Fruit fly (Drosophila melanogaster) whole organism, embryonic: ENCODE data around the gene Socs36E.

Source experiments
- Antp ChIP-seq: fragments of 200-800 bp; sonication (Bioruptor generic); optimal IDR thresholded peaks from 3 replicates; lab custom pipeline; 2016; ENCODE audit warnings: missing biosample characterization, missing genetic modification characterization
- Atf6 ChIP-seq: fragments of 200-800 bp; sonication (Bioruptor generic); IDR thresholded peaks from 2 replicates; pipeline ENCODE4 v1.3.6; 2022; ENCODE audit warnings: missing biosample characterization, missing genetic modification characterization
- CG11456 ChIP-seq: fragments of 200-800 bp; sonication (Bioruptor generic); IDR thresholded peaks from 3 replicates; pipeline ENCODE4 v1.3.6; 2022; ENCODE audit warnings: missing biosample characterization, missing genetic modification characterization
- CG12659 ChIP-seq: fragments of 200-800 bp; sonication (Bioruptor generic); optimal IDR thresholded peaks from 3 replicates; lab custom pipeline; 2017; ENCODE audit warnings: mild to moderate bottlenecking, missing biosample characterization, missing genetic modification reagents, missing genetic modification characterization
- CG13287 ChIP-seq: fragments of 200-800 bp; sonication (Bioruptor generic); IDR thresholded peaks from 2 replicates; pipeline ENCODE4 v1.3.6; 2022; ENCODE audit warnings: missing biosample characterization, missing genetic modification characterization; ENCODE audit not compliant: partially characterized antibody
- CG14667 ChIP-seq: fragments of 200-800 bp; sonication (Bioruptor generic); IDR thresholded peaks from 2 replicates; pipeline ENCODE4 v1.3.6; 2022; ENCODE audit warnings: missing biosample characterization, missing genetic modification characterization
- CG14860 ChIP-seq: fragments of 200-800 bp; sonication (Bioruptor generic); IDR thresholded peaks from 3 replicates; pipeline ENCODE4 v1.3.6; 2022; ENCODE audit warnings: missing biosample characterization, missing genetic modification characterization; ENCODE audit not compliant: partially characterized antibody
- CG15479 ChIP-seq: fragments of 200-800 bp; sonication (Bioruptor generic); optimal IDR thresholded peaks from 3 replicates; lab custom pipeline; 2019; ENCODE audit warnings: missing biosample characterization, mild to moderate bottlenecking, missing genetic modification characterization, moderate library complexity
- CG1602 ChIP-seq: fragments of 200-800 bp; sonication (Bioruptor generic); optimal IDR thresholded peaks from 3 replicates; lab custom pipeline; 2016; ENCODE audit warnings: missing biosample characterization, missing genetic modification characterization
- CG16779 ChIP-seq: fragments of 200-800 bp; sonication (Bioruptor generic); IDR thresholded peaks from 2 replicates; pipeline ENCODE4 v1.3.6; 2022; ENCODE audit warnings: missing biosample characterization, missing genetic modification characterization
- CG18599 ChIP-seq: fragments of 200-800 bp; sonication (Bioruptor generic); optimal IDR thresholded peaks from 3 replicates; lab custom pipeline; 2017; ENCODE audit warnings: missing biosample characterization, missing genetic modification characterization, mild to moderate bottlenecking, moderate library complexity, missing genetic modification reagents
- CG2120 ChIP-seq: fragments of 200-800 bp; sonication (Bioruptor generic); optimal IDR thresholded peaks from 3 replicates; lab custom pipeline; 2016; ENCODE audit warnings: missing biosample characterization, missing genetic modification characterization
- CG2678 ChIP-seq: fragments of 200-800 bp; sonication (Bioruptor generic); optimal IDR thresholded peaks from 3 replicates; lab custom pipeline; 2019; ENCODE audit warnings: missing biosample characterization, mild to moderate bottlenecking, missing genetic modification characterization, moderate library complexity
- CG3407 ChIP-seq: fragments of 200-800 bp; sonication (Bioruptor generic); optimal IDR thresholded peaks from 2 replicates; lab custom pipeline; 2018; ENCODE audit warnings: missing biosample characterization, mild to moderate bottlenecking, missing genetic modification characterization
- CG4282 ChIP-seq: fragments of 200-800 bp; sonication (Bioruptor generic); optimal IDR thresholded peaks from 2 replicates; lab custom pipeline; 2016; ENCODE audit warnings: missing biosample characterization, missing genetic modification characterization
- CG4730 ChIP-seq: fragments of 200-800 bp; sonication (Bioruptor generic); IDR thresholded peaks from 2 replicates; pipeline ENCODE4 v1.3.6; 2022; ENCODE audit warnings: missing biosample characterization, missing genetic modification characterization
- CG4820 ChIP-seq: fragments of 200-800 bp; sonication (Bioruptor generic); optimal IDR thresholded peaks from 3 replicates; lab custom pipeline; 2016; ENCODE audit warnings: missing biosample characterization, missing genetic modification characterization
- CG6272 ChIP-seq: fragments of 200-800 bp; sonication (Bioruptor generic); IDR thresholded peaks from 2 replicates; pipeline ENCODE4 v1.3.6; 2022; ENCODE audit warnings: missing biosample characterization, missing genetic modification characterization
- CG6813 ChIP-seq: fragments of 200-800 bp; sonication (Bioruptor generic); optimal IDR thresholded peaks from 2 replicates; lab custom pipeline; 2017; ENCODE audit warnings: missing biosample characterization, missing genetic modification characterization, mild to moderate bottlenecking, moderate library complexity, missing genetic modification reagents
- CG8359 ChIP-seq: fragments of 200-800 bp; sonication (Bioruptor generic); optimal IDR thresholded peaks from 2 replicates; lab custom pipeline; 2017; ENCODE audit warnings: missing biosample characterization, mild to moderate bottlenecking, missing genetic modification characterization, borderline replicate concordance
- CG9797 ChIP-seq: fragments of 200-800 bp; sonication (Bioruptor generic); optimal IDR thresholded peaks from 3 replicates; lab custom pipeline; 2018; ENCODE audit warnings: missing biosample characterization, mild to moderate bottlenecking, missing genetic modification characterization
- CG9876 ChIP-seq: fragments of 200-800 bp; sonication (Bioruptor generic); optimal IDR thresholded peaks from 2 replicates; lab custom pipeline; 2016; ENCODE audit warnings: missing biosample characterization, missing genetic modification characterization
- E2f2 ChIP-seq: fragments of 200-800 bp; sonication (Bioruptor generic); IDR thresholded peaks from 2 replicates; pipeline ENCODE4 v1.3.6; 2022; ENCODE audit warnings: missing biosample characterization, missing genetic modification characterization
- GATAe ChIP-seq: fragments of 200-800 bp; sonication (Bioruptor generic); conservative IDR thresholded peaks from 2 replicates; pipeline ENCODE4 v1.3.6; 2022; ENCODE audit warnings: missing biosample characterization, missing genetic modification characterization
- Hey ChIP-seq: fragments of 200-800 bp; sonication (Bioruptor generic); optimal IDR thresholded peaks from 3 replicates; lab custom pipeline; 2018; ENCODE audit warnings: missing biosample characterization, mild to moderate bottlenecking, missing genetic modification characterization
- Lpt ChIP-seq: fragments of >200 bp; optimal IDR thresholded peaks from 2 replicates; lab custom pipeline; 2018; ENCODE audit warnings: missing biosample characterization, missing genetic modification characterization
- Nf-YC ChIP-seq: fragments of 200-800 bp; optimal IDR thresholded peaks from 3 replicates; lab custom pipeline; 2019; ENCODE audit warnings: missing biosample characterization, mild to moderate bottlenecking, missing genetic modification characterization, moderate library complexity
- ap ChIP-seq: fragments of 200-800 bp; sonication (Bioruptor generic); IDR thresholded peaks from 2 replicates; pipeline ENCODE4 v1.3.6; 2022; ENCODE audit warnings: missing biosample characterization, missing genetic modification characterization
- croc ChIP-seq: fragments of 200-800 bp; sonication (Bioruptor generic); conservative IDR thresholded peaks from 3 replicates; pipeline ENCODE4 v1.3.6; 2022; ENCODE audit warnings: missing biosample characterization, missing genetic modification characterization
- dan ChIP-seq: fragments of 200-800 bp; sonication (Bioruptor generic); IDR thresholded peaks from 2 replicates; pipeline ENCODE4 v1.3.6; 2022; ENCODE audit warnings: missing biosample characterization, missing genetic modification characterization
- danr ChIP-seq: fragments of 200-800 bp; sonication (Bioruptor generic); IDR thresholded peaks from 2 replicates; pipeline ENCODE4 v1.3.6; 2022; ENCODE audit warnings: missing biosample characterization, missing genetic modification characterization
- dysf ChIP-seq: fragments of 200-800 bp; sonication (Bioruptor generic); IDR thresholded peaks from 3 replicates; pipeline ENCODE4 v1.3.6; 2022; ENCODE audit warnings: missing biosample characterization, missing genetic modification characterization
- en ChIP-seq: fragments of 200-800 bp; sonication (Bioruptor generic); optimal IDR thresholded peaks from 2 replicates; lab custom pipeline; 2016; ENCODE audit warnings: missing biosample characterization, missing genetic modification characterization
- grn ChIP-seq: fragments of 200-800 bp; sonication (Bioruptor generic); optimal IDR thresholded peaks from 3 replicates; lab custom pipeline; 2017; ENCODE audit warnings: missing biosample characterization, missing genetic modification characterization
- hbn ChIP-seq: fragments of 200-800 bp; sonication (Bioruptor generic); IDR thresholded peaks from 2 replicates; pipeline ENCODE4 v1.3.6; 2022; ENCODE audit warnings: missing biosample characterization, missing genetic modification characterization; ENCODE audit not compliant: partially characterized antibody
- hkb ChIP-seq, 2 experiments: fragments of 200-800 bp in 1 of 2; fragments of >200 bp in 1 of 2; sonication (Bioruptor generic) in 1 of 2; IDR thresholded peaks in 1 of 2; optimal IDR thresholded peaks in 1 of 2; 2 replicates each; pipeline versions ENCODE4 v1.3.6 to Lab custom; 2017 to 2022; ENCODE audit warnings: missing biosample characterization in 1 of 2, missing genetic modification characterization in 1 of 2
- kah ChIP-seq: fragments of 200-800 bp; sonication (Bioruptor generic); optimal IDR thresholded peaks from 2 replicates; lab custom pipeline; 2018; ENCODE audit warnings: missing biosample characterization, mild to moderate bottlenecking, missing genetic modification characterization
- kay ChIP-seq: fragments of 200-800 bp; sonication (Bioruptor generic); optimal IDR thresholded peaks from 2 replicates; lab custom pipeline; 2016; ENCODE audit warnings: missing biosample characterization, missing genetic modification characterization
- ken ChIP-seq: fragments of 200-800 bp; sonication (Bioruptor generic); IDR thresholded peaks from 3 replicates; pipeline ENCODE4 v1.3.6; 2022; ENCODE audit warnings: missing biosample characterization, missing genetic modification characterization
- luna ChIP-seq: fragments of 200-800 bp; sonication (Bioruptor generic); optimal IDR thresholded peaks from 2 replicates; lab custom pipeline; 2016; ENCODE audit warnings: missing biosample characterization, missing genetic modification characterization
- maf-S ChIP-seq: fragments of 200-800 bp; sonication (Bioruptor generic); optimal IDR thresholded peaks from 2 replicates; lab custom pipeline; 2016; ENCODE audit warnings: missing biosample characterization, missing genetic modification characterization
- mld ChIP-seq: fragments of 200-800 bp; sonication (Bioruptor generic); IDR thresholded peaks from 3 replicates; pipeline ENCODE4 v1.3.6; 2022; ENCODE audit warnings: missing biosample characterization, missing genetic modification characterization; ENCODE audit not compliant: partially characterized antibody
- p53 ChIP-seq: fragments of 200-800 bp; sonication (Bioruptor generic); optimal IDR thresholded peaks from 2 replicates; lab custom pipeline; 2016; ENCODE audit warnings: missing biosample characterization, missing genetic modification characterization
- pzg ChIP-seq: fragments of 200-800 bp; sonication (Bioruptor generic); optimal IDR thresholded peaks from 3 replicates; lab custom pipeline; 2018; ENCODE audit warnings: missing biosample characterization, mild to moderate bottlenecking, missing genetic modification characterization, moderate library complexity
- schlank ChIP-seq: fragments of 200-800 bp; sonication (Bioruptor generic); optimal IDR thresholded peaks from 2 replicates; lab custom pipeline; 2018; ENCODE audit warnings: missing biosample characterization, mild to moderate bottlenecking, missing genetic modification characterization
- sens-2 ChIP-seq: fragments of 200-800 bp; sonication (Bioruptor generic); IDR thresholded peaks from 2 replicates; pipeline ENCODE4 v1.3.6; 2022; ENCODE audit warnings: missing biosample characterization, missing genetic modification characterization
- tio ChIP-seq: fragments of 200-800 bp; sonication (Bioruptor generic); optimal IDR thresholded peaks from 2 replicates; lab custom pipeline; 2017; ENCODE audit warnings: missing biosample characterization, missing genetic modification characterization, inconsistent platforms
- tup ChIP-seq: fragments of 200-800 bp; sonication (Bioruptor generic); optimal IDR thresholded peaks from 2 replicates; lab custom pipeline; 2016; ENCODE audit warnings: missing biosample characterization, mild to moderate bottlenecking, missing genetic modification characterization, moderate library complexity
- z ChIP-seq: fragments of 200-800 bp; sonication (Bioruptor generic); IDR thresholded peaks from 3 replicates; pipeline ENCODE4 v1.3.6; 2022; ENCODE audit warnings: missing biosample characterization, missing genetic modification characterization
- zen2 ChIP-seq: fragments of 200-800 bp; sonication (Bioruptor generic); IDR thresholded peaks from 3 replicates; pipeline ENCODE4 v1.3.6; 2022; ENCODE audit warnings: missing biosample characterization, missing genetic modification characterization; ENCODE audit not compliant: partially characterized antibody

Gene Socs36E

DNA sequence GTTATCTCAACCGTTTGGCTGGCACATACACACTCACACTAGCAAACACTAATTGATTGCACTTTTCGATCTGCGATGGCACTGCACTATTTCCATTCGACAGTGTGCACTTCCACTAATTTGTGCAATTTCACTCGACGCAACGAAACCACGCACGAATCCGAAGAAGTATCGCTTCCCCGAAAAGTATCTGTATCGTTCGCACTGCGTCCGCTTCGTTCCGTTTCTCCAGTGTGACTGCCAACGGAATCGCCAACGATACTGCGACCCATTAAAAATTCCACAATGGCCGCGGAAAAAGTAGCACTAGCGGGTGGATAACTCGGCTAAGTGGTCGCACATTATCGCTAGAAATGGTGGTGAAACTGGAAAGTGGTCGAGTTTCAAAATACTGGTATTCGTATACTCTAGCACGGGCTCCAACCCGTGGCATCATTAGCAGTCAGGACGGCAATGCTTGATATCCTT, at the start of gene Socs36E (continued):
- TF ChIP-seq CG6813 (GFP tag; lab: Kevin White, UChicago) (no peak), CG4820 (GFP tag; lab: Kevin White, UChicago) (peak; percentile 32), croc (no peak), luna (no peak), CG6272 (no peak; the same call in 1 of the 2 replicates), CG2678 (peak; percentile 2), CG9876 (GFP tag; lab: Kevin White, UChicago) (peak; percentile 13), schlank (tag; lab: Kevin White, UChicago) (no peak), CG9797 (GFP tag; lab: Kevin White, UChicago) (peak; percentile 99), sens-2 (GFP tag; lab: Robert Waterston, UW) (no peak; the same call in 1 of the 2 replicates), CG16779 (GFP tag; lab: Robert Waterston, UW) (no peak), Atf6 (GFP tag; lab: Robert Waterston, UW) (no peak), CG8359 (no peak), Nf-YC (tag; lab: Kevin White, UChicago) (peak; percentile 35), Antp (peak; percentile 49), hbn (GFP tag; lab: Robert Waterston, UW) (no peak), Lpt (no peak), CG11456 (peak; percentile 72; the same call in 2 of the 3 replicates), danr (GFP tag; lab: Robert Waterston, UW) (no peak), en (no peak), mld (GFP tag; lab: Robert Waterston, UW) (no peak), CG4730 (GFP tag; lab: Robert Waterston, UW) (no peak), CG12659 (peak; percentile 50), hkb (optimal IDR thresholded peaks at IDR 0.05; lab: Kevin White, UChicago) (no peak), hkb (GFP tag; IDR thresholded peaks at IDR 0.05; lab: Robert Waterston, UW) (peak; percentile 39; the same call in 1 of the 2 replicates), pzg (peak; percentile 100), ap (no peak), CG14860 (GFP tag; lab: Robert Waterston, UW) (no peak), CG13287 (peak; percentile 62), E2f2 (peak; percentile 68), Hey (tag; lab: Kevin White, UChicago) (no peak), tup (GFP tag; lab: Kevin White, UChicago) (no peak), ken (GFP tag; lab: Robert Waterston, UW) (peak; percentile 73; the same call in 1 of the 3 replicates), CG3407 (GFP tag; lab: Kevin White, UChicago) (no peak), z (peak; percentile 72; the same call in 2 of the 3 replicates), maf-S (GFP tag; lab: Kevin White, UChicago) (no peak), kay (GFP tag; lab: Kevin White, UChicago) (no peak), CG2120 (GFP tag; lab: Kevin White, UChicago) (peak; percentile 9), CG15479 (GFP tag; lab: Kevin White, UChicago) (peak; percentile 91), kah (GFP tag; lab: Kevin White, UChicago) (no peak), dan (no peak), tio (no peak), GATAe (GFP tag; lab: Robert Waterston, UW) (no peak), grn (GFP tag; lab: Kevin White, UChicago) (no peak), CG4282 (GFP tag; lab: Kevin White, UChicago) (peak; percentile 28), p53 (peak; percentile 14), CG14667 (GFP tag; lab: Robert Waterston, UW) (no peak), zen2 (GFP tag; lab: Robert Waterston, UW) (no peak; the same call in 2 of the 3 replicates), dysf (GFP tag; lab: Robert Waterston, UW) (peak; percentile 34; the same call in 1 of the 3 replicates), CG18599 (GFP tag; lab: Kevin White, UChicago) (no peak), CG1602 (GFP tag; lab: Kevin White, UChicago) (no peak)
